Worm (Caenorhabditis elegans) whole organism, L3 larva: ENCODE data around the gene srh-1.

Experiments
- R02D3.7 ChIP-seq: fragments of 150-350 bp; optimal IDR thresholded peaks from 2 replicates; lab custom pipeline; 2014; ENCODE audit warnings: missing biosample characterization, missing genetic modification characterization
- ceh-82 ChIP-seq: fragments of 150-350 bp; optimal IDR thresholded peaks from 2 replicates; lab custom pipeline; 2014; ENCODE audit warnings: missing biosample characterization, missing genetic modification characterization
- elt-1 ChIP-seq: fragments of 150-350 bp; optimal IDR thresholded peaks from 2 replicates; lab custom pipeline; 2014; ENCODE audit warnings: missing biosample characterization, missing genetic modification characterization
- hmg-11 ChIP-seq: sonication (generic microtip); optimal IDR thresholded peaks from 2 replicates; lab custom pipeline; 2016; ENCODE audit warnings: missing genetic modification characterization, missing compliant biosample characterization
- lin-39 ChIP-seq: fragments of 150-350 bp; optimal IDR thresholded peaks from 2 replicates; lab custom pipeline; 2018; ENCODE audit warnings: missing biosample characterization, missing genetic modification reagents, missing genetic modification characterization
- nhr-11 ChIP-seq: fragments of 150-350 bp; optimal IDR thresholded peaks from 2 replicates; lab custom pipeline; 2014; ENCODE audit warnings: missing biosample characterization, missing genetic modification characterization
- nhr-23 ChIP-seq: fragments of 150-350 bp; optimal IDR thresholded peaks from 2 replicates; lab custom pipeline; 2014; ENCODE audit warnings: missing biosample characterization, missing genetic modification reagents, missing genetic modification characterization
- snpc-4 ChIP-seq: fragments of 150-350 bp; optimal IDR thresholded peaks from 2 replicates; lab custom pipeline; 2014; ENCODE audit warnings: missing biosample characterization, missing genetic modification characterization
- unc-62 ChIP-seq: fragments of 150-350 bp; sonication (generic microtip); optimal IDR thresholded peaks from 4 replicates; lab custom pipeline; 2014; ENCODE audit warnings: missing biosample characterization, missing genetic modification reagents, missing genetic modification characterization

DNA sequence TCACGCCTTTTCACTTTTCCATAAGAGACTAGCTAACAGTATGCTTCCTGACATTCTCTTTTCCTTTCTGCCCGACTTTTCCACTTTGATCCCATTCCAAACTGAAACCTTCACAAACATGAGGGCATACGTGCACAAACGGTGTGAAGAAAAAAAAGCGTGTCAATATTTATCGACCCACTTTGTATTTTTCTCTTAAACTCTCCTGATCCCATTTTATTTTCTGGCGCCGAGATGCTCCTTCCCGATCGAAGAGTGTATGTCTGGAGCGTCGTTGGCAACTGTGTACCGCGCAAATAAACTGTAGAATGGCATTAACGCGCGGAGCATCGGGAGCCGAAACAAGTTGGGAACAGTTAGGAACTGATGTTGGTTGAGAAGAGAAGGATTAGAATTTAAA lies 43.9 kb downstream of the srh-1 start:
- no peak for TF ChIP-seq R02D3.7
- no peak for TF ChIP-seq nhr-11 (tag; lab: Kevin White, UChicago)
- TF ChIP-seq elt-1 (tag; lab: Kevin White, UChicago), result no peak
- no peak for TF ChIP-seq ceh-82
- TF ChIP-seq hmg-11 (tag; lab: Kevin White, UChicago), result no peak
- TF ChIP-seq nhr-23 (tag; lab: Kevin White, UChicago), result no peak
- no peak for TF ChIP-seq lin-39 (tag; lab: Kevin White, UChicago)
- TF ChIP-seq unc-62 (GFP tag; lab: Kevin White, UChicago), result no peak
- no peak for TF ChIP-seq snpc-4 (tag; lab: Kevin White, UChicago)
